Worm (Caenorhabditis elegans) whole organism, L3 larva: ENCODE results near the gene kcc-1.
A peak's percentile ranks its signal among the peaks of the same experiment; 100 is the strongest.

ENCODE experiments used
- R02D3.7 ChIP-seq: fragments of 150-350 bp; optimal IDR thresholded peaks from 2 replicates; lab custom pipeline; 2014; ENCODE audit warnings: missing biosample characterization, missing genetic modification characterization
- ZK546.5 ChIP-seq: sonication (generic microtip); optimal IDR thresholded peaks from 2 replicates; lab custom pipeline; 2017; ENCODE audit warnings: missing biosample characterization, missing genetic modification characterization
- aly-2 ChIP-seq: fragments of 150-350 bp; optimal IDR thresholded peaks from 2 replicates; lab custom pipeline; 2014; ENCODE audit warnings: missing biosample characterization, missing genetic modification characterization
- ama-1 ChIP-seq: fragments of 150-350 bp; optimal IDR thresholded peaks from 2 replicates; lab custom pipeline; 2018
- ceh-16 ChIP-seq: sonication (generic microtip); optimal IDR thresholded peaks from 2 replicates; lab custom pipeline; 2017; ENCODE audit warnings: missing biosample characterization, missing genetic modification characterization
- ceh-28 ChIP-seq: fragments of 150-350 bp; optimal IDR thresholded peaks from 2 replicates; lab custom pipeline; 2014; ENCODE audit warnings: missing biosample characterization, missing genetic modification reagents, missing genetic modification characterization
- ceh-82 ChIP-seq: fragments of 150-350 bp; optimal IDR thresholded peaks from 2 replicates; lab custom pipeline; 2014; ENCODE audit warnings: missing biosample characterization, missing genetic modification characterization
- ceh-9 ChIP-seq: sonication (generic microtip); optimal IDR thresholded peaks from 2 replicates; lab custom pipeline; 2018; ENCODE audit warnings: missing biosample characterization, missing genetic modification characterization
- daf-12 ChIP-seq: fragments of 150-350 bp; optimal IDR thresholded peaks from 2 replicates; lab custom pipeline; 2014; ENCODE audit warnings: missing biosample characterization, missing genetic modification reagents, missing genetic modification characterization
- egl-27 ChIP-seq: sonication (generic microtip); optimal IDR thresholded peaks from 4 replicates; lab custom pipeline; 2017; ENCODE audit warnings: missing biosample characterization, missing genetic modification reagents, missing genetic modification characterization
- egl-5 ChIP-seq: fragments of 150-350 bp; optimal IDR thresholded peaks from 2 replicates; lab custom pipeline; 2017; ENCODE audit warnings: missing biosample characterization, missing genetic modification reagents, missing genetic modification characterization, inconsistent platforms
- elt-1 ChIP-seq: fragments of 150-350 bp; optimal IDR thresholded peaks from 2 replicates; lab custom pipeline; 2014; ENCODE audit warnings: missing biosample characterization, missing genetic modification characterization
- elt-2 ChIP-seq: sonication (generic microtip); optimal IDR thresholded peaks from 2 replicates; lab custom pipeline; 2016; ENCODE audit warnings: missing genetic modification reagents, mild to moderate bottlenecking, missing genetic modification characterization, missing compliant biosample characterization
- elt-3 ChIP-seq, 3 experiments: fragments of 150-350 bp in 1 of 3; sonication (generic microtip) in 2 of 3; optimal IDR thresholded peaks; 2 replicates in 2 of 3; 4 replicates in 1 of 3; lab custom pipeline; 2014 to 2017; ENCODE audit warnings: missing biosample characterization in 3 of 3, missing genetic modification characterization in 3 of 3
- eor-1 ChIP-seq, 2 experiments: fragments of 150-350 bp; optimal IDR thresholded peaks; 2 replicates each; lab custom pipeline; 2014 to 2018; ENCODE audit warnings: missing biosample characterization in 2 of 2, missing genetic modification characterization in 2 of 2
- fkh-10 ChIP-seq: sonication (generic microtip); optimal IDR thresholded peaks from 2 replicates; lab custom pipeline; 2017; ENCODE audit warnings: missing biosample characterization, missing genetic modification reagents, missing genetic modification characterization
- fkh-2 ChIP-seq: fragments of 150-350 bp; optimal IDR thresholded peaks from 2 replicates; lab custom pipeline; 2014; ENCODE audit warnings: missing biosample characterization, missing genetic modification reagents, missing genetic modification characterization
- fos-1 ChIP-seq: fragments of 150-350 bp; optimal IDR thresholded peaks from 2 replicates; lab custom pipeline; 2014; ENCODE audit warnings: missing biosample characterization, missing genetic modification characterization
- hmg-11 ChIP-seq: sonication (generic microtip); optimal IDR thresholded peaks from 2 replicates; lab custom pipeline; 2016; ENCODE audit warnings: missing genetic modification characterization, missing compliant biosample characterization
- jun-1 ChIP-seq: fragments of 150-350 bp; optimal IDR thresholded peaks from 2 replicates; lab custom pipeline; 2014; ENCODE audit warnings: missing biosample characterization, missing genetic modification reagents, missing genetic modification characterization
- lin-15B ChIP-seq: fragments of 150-350 bp; optimal IDR thresholded peaks from 2 replicates; lab custom pipeline; 2014; ENCODE audit warnings: missing biosample characterization, missing genetic modification characterization
- lin-39 ChIP-seq: fragments of 150-350 bp; optimal IDR thresholded peaks from 2 replicates; lab custom pipeline; 2018; ENCODE audit warnings: missing biosample characterization, missing genetic modification reagents, missing genetic modification characterization
- lsy-12 ChIP-seq: sonication (generic microtip); optimal IDR thresholded peaks from 2 replicates; lab custom pipeline; 2016; ENCODE audit warnings: mild to moderate bottlenecking, missing genetic modification characterization, missing compliant biosample characterization
- mdl-1 ChIP-seq: fragments of 150-350 bp; optimal IDR thresholded peaks from 2 replicates; lab custom pipeline; 2014; ENCODE audit warnings: missing biosample characterization, missing genetic modification characterization
- mml-1 ChIP-seq: fragments of 150-350 bp; sonication (generic microtip); optimal IDR thresholded peaks from 3 replicates; lab custom pipeline; 2014; ENCODE audit warnings: missing biosample characterization, missing genetic modification characterization
- nfya-1 ChIP-seq: sonication (generic microtip); optimal IDR thresholded peaks from 2 replicates; lab custom pipeline; 2017; ENCODE audit warnings: missing genetic modification characterization, mild to moderate bottlenecking, missing compliant biosample characterization, antibody characterized with exemption, moderate library complexity; ENCODE audit not compliant: insufficient read depth
- nhr-11 ChIP-seq: fragments of 150-350 bp; optimal IDR thresholded peaks from 2 replicates; lab custom pipeline; 2014; ENCODE audit warnings: missing biosample characterization, missing genetic modification characterization
- nhr-12 ChIP-seq: fragments of 150-350 bp; optimal IDR thresholded peaks from 2 replicates; lab custom pipeline; 2014; ENCODE audit warnings: missing biosample characterization, missing genetic modification characterization
- nhr-23 ChIP-seq: fragments of 150-350 bp; optimal IDR thresholded peaks from 2 replicates; lab custom pipeline; 2014; ENCODE audit warnings: missing biosample characterization, missing genetic modification reagents, missing genetic modification characterization
- nhr-237 ChIP-seq: fragments of 150-350 bp; optimal IDR thresholded peaks from 2 replicates; lab custom pipeline; 2014; ENCODE audit warnings: missing biosample characterization, missing genetic modification characterization
- nhr-25 ChIP-seq: sonication (generic microtip); optimal IDR thresholded peaks from 2 replicates; lab custom pipeline; 2017; ENCODE audit warnings: missing biosample characterization, missing genetic modification characterization
- nhr-28 ChIP-seq: fragments of 150-350 bp; optimal IDR thresholded peaks from 2 replicates; lab custom pipeline; 2014; ENCODE audit warnings: missing biosample characterization, missing genetic modification characterization
- nhr-43 ChIP-seq: sonication (generic microtip); optimal IDR thresholded peaks from 2 replicates; lab custom pipeline; 2016; ENCODE audit warnings: mild to moderate bottlenecking, missing genetic modification characterization, missing compliant biosample characterization; ENCODE audit not compliant: poor library complexity, severe bottlenecking
- nhr-67 ChIP-seq: fragments of 150-350 bp; optimal IDR thresholded peaks from 2 replicates; lab custom pipeline; 2014; ENCODE audit warnings: missing biosample characterization, missing genetic modification characterization
- nhr-76 ChIP-seq: fragments of 150-350 bp; sonication (generic microtip); optimal IDR thresholded peaks from 5 replicates; lab custom pipeline; 2014; ENCODE audit warnings: missing biosample characterization, missing genetic modification characterization
- nhr-77 ChIP-seq: fragments of 150-350 bp; optimal IDR thresholded peaks from 2 replicates; lab custom pipeline; 2014; ENCODE audit warnings: missing biosample characterization, missing genetic modification characterization
- pha-4 ChIP-seq: fragments of 150-350 bp; optimal IDR thresholded peaks from 2 replicates; lab custom pipeline; 2014; ENCODE audit warnings: missing biosample characterization, missing genetic modification reagents, missing genetic modification characterization
- pqm-1 ChIP-seq: fragments of 150-350 bp; optimal IDR thresholded peaks from 2 replicates; lab custom pipeline; 2017; ENCODE audit warnings: missing biosample characterization, missing genetic modification characterization, inconsistent platforms
- sea-2 ChIP-seq: fragments of 150-350 bp; sonication (generic microtip); optimal IDR thresholded peaks from 4 replicates; lab custom pipeline; 2014; ENCODE audit warnings: missing biosample characterization, missing genetic modification reagents, missing genetic modification characterization
- skn-1 ChIP-seq: fragments of 150-350 bp; optimal IDR thresholded peaks from 2 replicates; lab custom pipeline; 2014; ENCODE audit warnings: missing biosample characterization, missing genetic modification characterization
- snpc-4 ChIP-seq: fragments of 150-350 bp; optimal IDR thresholded peaks from 2 replicates; lab custom pipeline; 2014; ENCODE audit warnings: missing biosample characterization, missing genetic modification characterization
- tbx-2 ChIP-seq: sonication (generic microtip); optimal IDR thresholded peaks from 2 replicates; lab custom pipeline; 2016; ENCODE audit warnings: mild to moderate bottlenecking, missing genetic modification characterization, missing compliant biosample characterization
- unc-39 ChIP-seq: sonication (generic microtip); optimal IDR thresholded peaks from 4 replicates; lab custom pipeline; 2017; ENCODE audit warnings: missing biosample characterization, missing genetic modification characterization
- unc-62 ChIP-seq: fragments of 150-350 bp; sonication (generic microtip); optimal IDR thresholded peaks from 4 replicates; lab custom pipeline; 2014; ENCODE audit warnings: missing biosample characterization, missing genetic modification reagents, missing genetic modification characterization
- zag-1 ChIP-seq: fragments of 150-350 bp; optimal IDR thresholded peaks from 2 replicates; lab custom pipeline; 2014; ENCODE audit warnings: missing biosample characterization, missing genetic modification characterization
- ztf-11 ChIP-seq: fragments of 150-350 bp; optimal IDR thresholded peaks from 2 replicates; lab custom pipeline; 2014; ENCODE audit warnings: missing biosample characterization, missing genetic modification characterization
- ztf-4 ChIP-seq: fragments of 150-350 bp; optimal IDR thresholded peaks from 2 replicates; lab custom pipeline; 2014; ENCODE audit warnings: missing biosample characterization, missing genetic modification characterization

The kcc-1 gene

DNA sequence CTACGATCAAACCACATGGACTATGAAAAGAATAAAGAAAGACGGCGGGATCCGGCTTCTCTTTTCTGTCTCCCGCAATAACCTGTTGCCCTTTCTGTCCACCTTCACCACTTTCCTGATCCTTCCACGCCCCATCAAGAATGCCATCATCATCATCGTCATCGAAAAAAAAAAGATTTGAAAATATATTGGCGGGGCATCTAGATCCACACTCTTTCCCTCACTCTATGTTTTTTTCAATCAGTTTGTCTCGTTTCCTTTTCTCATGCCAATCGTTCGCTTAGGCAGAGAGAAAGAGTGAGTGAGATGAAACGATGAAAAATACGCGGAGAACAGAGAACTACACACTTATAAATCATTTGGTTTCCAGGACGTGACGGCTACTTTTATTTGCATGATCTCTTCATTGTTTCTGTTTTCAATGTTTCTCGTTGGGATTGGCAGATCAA, 27.5 kb downstream of the kcc-1 start (continued):
- TF ChIP-seq nhr-76 (no peak), jun-1 (tag; lab: Kevin White, UChicago) (no peak), ceh-16 (tag; lab: Kevin White, UChicago) (no peak)
- TF ChIP-seq, all 47 proteins: peak for 4

DNA sequence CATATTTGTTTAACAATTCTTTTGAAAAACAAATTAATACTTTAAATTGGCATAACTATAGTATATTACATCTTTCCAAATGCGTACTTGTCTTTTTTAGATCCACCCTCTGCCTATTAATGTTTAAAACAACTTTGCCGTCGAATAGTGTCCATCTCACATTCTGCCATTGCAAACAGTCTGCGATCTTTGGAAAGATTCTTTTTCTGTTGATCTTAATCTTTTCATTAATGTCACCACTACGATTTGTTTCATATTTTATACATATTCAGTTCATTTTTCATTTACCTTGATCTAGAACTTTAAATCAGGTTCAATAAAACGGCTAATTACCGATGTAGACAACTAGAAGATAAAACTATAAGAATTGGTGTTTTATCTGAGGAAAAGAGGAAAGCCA, 28.6 kb downstream of the kcc-1 start:
- TF ChIP-seq elt-1 (tag; lab: Kevin White, UChicago) (peak; percentile 93), sea-2 (GFP tag; lab: Kevin White, UChicago) (no peak)

DNA sequence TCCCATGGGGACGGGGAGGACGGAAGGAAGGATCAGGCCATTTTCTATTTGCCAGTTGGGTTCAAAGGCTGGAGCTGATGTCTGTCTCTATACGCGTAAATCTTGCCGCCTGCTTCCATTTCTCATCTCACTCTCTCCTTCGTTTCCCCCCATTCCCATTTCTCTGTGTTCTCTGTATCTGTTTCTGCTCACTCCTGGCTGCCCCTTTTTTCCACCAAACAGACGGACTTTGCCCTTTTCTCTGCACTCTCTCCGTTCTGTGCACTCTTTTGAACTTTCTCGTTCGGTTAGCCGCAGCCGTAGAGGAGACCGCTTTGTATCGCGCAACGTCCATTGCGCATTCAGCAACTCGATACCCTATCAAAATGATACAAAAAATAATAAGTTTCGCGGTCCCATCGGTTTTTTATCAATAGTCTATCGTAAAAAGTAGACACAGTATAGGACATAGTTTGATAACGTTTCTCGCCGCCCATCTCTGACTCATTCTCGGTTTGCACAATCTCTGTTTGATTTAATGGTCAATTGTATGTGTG, 29.4 kb downstream of the kcc-1 start:
- TF ChIP-seq ztf-11 (no peak), nhr-76 (no peak), mdl-1 (tag; lab: Kevin White, UChicago) (no peak), nhr-11 (tag; lab: Kevin White, UChicago) (peak; percentile 34), nhr-67 (tag; lab: Kevin White, UChicago) (no peak), nhr-12 (no peak), nhr-23 (tag; lab: Kevin White, UChicago) (peak; percentile 6), unc-39 (tag; lab: Kevin White, UChicago) (no peak), elt-2 (peak; percentile 92), nhr-28 (tag; lab: Kevin White, UChicago) (no peak), ama-1 (lab: Kevin White, UChicago) (no peak), pha-4 (peak; percentile 64), lin-39 (tag; lab: Kevin White, UChicago) (peak; percentile 58), skn-1 (no peak), ztf-4 (no peak), elt-3 (tag; optimal IDR thresholded peaks at IDR 0.05; lab: Kevin White, UChicago) (no peak), daf-12 (tag; lab: Kevin White, UChicago) (no peak), nhr-25 (tag; lab: Kevin White, UChicago) (no peak), snpc-4 (tag; lab: Kevin White, UChicago) (peak; percentile 45), elt-1 (tag; lab: Kevin White, UChicago) (no peak), aly-2 (tag; lab: Kevin White, UChicago) (no peak), sea-2 (GFP tag; lab: Kevin White, UChicago) (no peak), ceh-28 (no peak), nhr-237 (tag; lab: Kevin White, UChicago) (no peak), nhr-43 (tag; lab: Kevin White, UChicago) (no peak), tbx-2 (peak; percentile 44), fkh-10 (GFP tag; lab: Kevin White, UChicago) (no peak), egl-27 (tag; lab: Kevin White, UChicago) (no peak), ceh-16 (tag; lab: Kevin White, UChicago) (no peak), ceh-9 (tag; lab: Kevin White, UChicago) (no peak), eor-1 (tag; optimal IDR thresholded peaks at IDR 0.05; lab: Kevin White, UChicago) (no peak), lin-15B (tag; lab: Kevin White, UChicago) (peak; percentile 39), egl-5 (tag; lab: Kevin White, UChicago) (peak; percentile 55), fos-1 (tag; lab: Kevin White, UChicago) (no peak), fkh-2 (no peak), ceh-82 (no peak), nfya-1 (tag; lab: Kevin White, UChicago) (peak; percentile 79), ZK546.5 (tag; lab: Kevin White, UChicago) (no peak), nhr-77 (tag; lab: Kevin White, UChicago) (no peak), zag-1 (no peak), lsy-12 (tag; lab: Kevin White, UChicago) (no peak), R02D3.7 (tag; lab: Kevin White, UChicago) (no peak), jun-1 (tag; lab: Kevin White, UChicago) (peak; percentile 76), hmg-11 (tag; lab: Kevin White, UChicago) (peak; percentile 79), unc-62 (GFP tag; lab: Kevin White, UChicago) (no peak), mml-1 (tag; lab: Kevin White, UChicago) (no peak), pqm-1 (tag; lab: Kevin White, UChicago) (peak; percentile 87)
